Fruit fly (Drosophila melanogaster): Measurements from ENCODE around the gene Ssu72.

Ssu72 gene

DNA sequence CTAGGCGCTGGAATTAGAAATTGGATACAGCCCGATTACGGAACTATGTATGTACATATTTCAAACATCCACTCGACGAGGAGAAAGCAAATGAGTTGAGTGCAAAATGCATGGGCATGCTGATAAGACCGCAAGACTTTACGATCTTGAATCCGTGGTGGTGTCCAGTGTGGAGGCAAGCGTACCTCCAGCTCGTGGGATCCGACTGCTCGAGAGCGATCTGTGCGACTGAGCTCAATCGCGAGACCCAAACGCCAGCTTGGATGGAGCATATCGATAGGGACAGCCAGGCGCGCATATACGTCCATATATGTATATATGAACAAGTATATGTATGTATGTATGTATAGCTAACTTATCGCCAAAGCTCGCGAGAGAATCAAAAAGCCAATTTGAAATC, 11.3 kb downstream of the Ssu72 start, which contains the start of gene et:
Gene et, minus strand, starts transcription at position 230 of the 400 bp plus-strand sequence.
- TF ChIP-seq Clk (GFP tag; optimal IDR thresholded peaks at IDR 0.05) (no peak), Mnt (GFP tag; optimal IDR thresholded peaks at IDR 0.05) (no peak), pad (GFP tag; optimal IDR thresholded peaks at IDR 0.05) (no peak), cnc (optimal IDR thresholded peaks at IDR 0.05) (no peak), bab1 (GFP tag; optimal IDR thresholded peaks at IDR 0.05) (no peak), Hr96 (GFP tag; optimal IDR thresholded peaks at IDR 0.05) (no peak), CG12768 (GFP tag; optimal IDR thresholded peaks at IDR 0.05) (no peak), cic (GFP tag; optimal IDR thresholded peaks at IDR 0.05) (no peak), CG7045 (GFP tag; optimal IDR thresholded peaks at IDR 0.05) (no peak), CG5204 (GFP tag; optimal IDR thresholded peaks at IDR 0.05) (no peak), toe (GFP tag; optimal IDR thresholded peaks at IDR 0.05) (no peak), CG11617 (GFP tag; optimal IDR thresholded peaks at IDR 0.05) (no peak), ovo (GFP tag; optimal IDR thresholded peaks at IDR 0.05) (no peak), CG7101 (tag; optimal IDR thresholded peaks at IDR 0.05) (no peak), CG1620 (GFP tag; optimal IDR thresholded peaks at IDR 0.05) (no peak), CG14711 (tag; optimal IDR thresholded peaks at IDR 0.05) (no peak), kay (GFP tag; ENCODE audit: borderline replicate concordance) (no peak), tj (GFP tag; optimal IDR thresholded peaks at IDR 0.05) (no peak), Crg-1 (GFP tag; optimal IDR thresholded peaks at IDR 0.05) (no peak), CG33017 (tag; optimal IDR thresholded peaks at IDR 0.05) (no peak)

- no peak for TF ChIP-seq CG14711 (tag; optimal IDR thresholded peaks at IDR 0.05)
- no peak for TF ChIP-seq Crg-1 (GFP tag; optimal IDR thresholded peaks at IDR 0.05)
- no peak for TF ChIP-seq Hr96 (GFP tag; optimal IDR thresholded peaks at IDR 0.05)
- no peak for TF ChIP-seq Clk (GFP tag; optimal IDR thresholded peaks at IDR 0.05)
- no peak for TF ChIP-seq CG12768 (GFP tag; optimal IDR thresholded peaks at IDR 0.05)
- no peak for TF ChIP-seq ovo (GFP tag; optimal IDR thresholded peaks at IDR 0.05)
- no peak for TF ChIP-seq CG1620 (GFP tag; optimal IDR thresholded peaks at IDR 0.05)
- TF ChIP-seq bab1 (GFP tag; optimal IDR thresholded peaks at IDR 0.05): no peak
- TF ChIP-seq CG7101 (tag; optimal IDR thresholded peaks at IDR 0.05): no peak
- TF ChIP-seq CG11617 (GFP tag; optimal IDR thresholded peaks at IDR 0.05): no peak
- TF ChIP-seq tj (GFP tag; optimal IDR thresholded peaks at IDR 0.05): no peak
- no peak for TF ChIP-seq CG7045 (GFP tag; optimal IDR thresholded peaks at IDR 0.05)
- no peak for TF ChIP-seq kay (GFP tag; ENCODE audit: borderline replicate concordance)
Measured at dm6 chrX:19679207-19679606, 14.8 kb downstream of the Ssu72 start.

dm6 chrX:19683040-19683875, 18.9 kb downstream of the Ssu72 start, which contains the start of the genes dome and Ubqn:
TSS of gene dome (minus strand) at chrX:19683518.
TSS of gene Ubqn (plus strand) at chrX:19683808.
- TF ChIP-seq cic (GFP tag; optimal IDR thresholded peaks at IDR 0.05): peak; percentile 62
- TF ChIP-seq bab1 (GFP tag; optimal IDR thresholded peaks at IDR 0.05): peak; percentile 55
- no peak for TF ChIP-seq Clk (GFP tag; optimal IDR thresholded peaks at IDR 0.05)
- TF ChIP-seq Mnt (GFP tag; optimal IDR thresholded peaks at IDR 0.05): peak; percentile 63
- TF ChIP-seq pad (GFP tag; optimal IDR thresholded peaks at IDR 0.05): peak; percentile 50
- TF ChIP-seq CG1620 (GFP tag; optimal IDR thresholded peaks at IDR 0.05): no peak
- TF ChIP-seq CG12768 (GFP tag; optimal IDR thresholded peaks at IDR 0.05): peak; percentile 56
- peak; percentile 29 for TF ChIP-seq toe (GFP tag; optimal IDR thresholded peaks at IDR 0.05)
- TF ChIP-seq CG33017 (tag; optimal IDR thresholded peaks at IDR 0.05): no peak
- peak; percentile 49 for TF ChIP-seq Hr96 (GFP tag; optimal IDR thresholded peaks at IDR 0.05)
- no peak for TF ChIP-seq CG5204 (GFP tag; optimal IDR thresholded peaks at IDR 0.05)
- no peak for TF ChIP-seq kay (GFP tag; ENCODE audit: borderline replicate concordance)
- TF ChIP-seq CG11617 (GFP tag; optimal IDR thresholded peaks at IDR 0.05): peak; percentile 33
- peak; percentile 5 for TF ChIP-seq CG14711 (tag; optimal IDR thresholded peaks at IDR 0.05)
- peak; percentile 28 for TF ChIP-seq Crg-1 (GFP tag; optimal IDR thresholded peaks at IDR 0.05)
- TF ChIP-seq CG7045 (GFP tag; optimal IDR thresholded peaks at IDR 0.05): no peak
- TF ChIP-seq tj (GFP tag; optimal IDR thresholded peaks at IDR 0.05): peak; percentile 71
- no peak for TF ChIP-seq cnc (optimal IDR thresholded peaks at IDR 0.05)
- peak; percentile 31 for TF ChIP-seq ovo (GFP tag; optimal IDR thresholded peaks at IDR 0.05)
- TF ChIP-seq CG7101 (tag; optimal IDR thresholded peaks at IDR 0.05): peak; percentile 14

DNA sequence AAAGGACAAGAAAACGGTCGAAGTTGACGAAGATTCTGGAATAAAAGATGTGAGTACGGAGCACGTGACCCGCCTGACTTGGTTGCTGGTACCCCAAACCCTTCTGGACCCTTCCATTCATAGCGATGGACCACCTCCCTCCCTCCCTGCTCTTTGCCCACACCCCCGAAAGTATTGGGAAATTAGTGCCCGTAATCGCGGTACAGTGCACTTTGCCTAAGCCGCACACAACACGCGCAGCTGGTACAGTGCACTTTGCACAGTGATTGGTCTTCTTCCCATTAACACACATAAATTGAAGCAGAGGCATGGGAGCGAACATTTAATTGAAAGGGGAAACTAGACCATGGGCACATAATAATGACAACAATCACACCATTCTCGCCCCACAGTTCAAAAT, 19.7 kb downstream of the Ssu72 start:
- TF ChIP-seq Clk (GFP tag; optimal IDR thresholded peaks at IDR 0.05): no peak
- peak; percentile 19 for TF ChIP-seq CG12768 (GFP tag; optimal IDR thresholded peaks at IDR 0.05)

DNA sequence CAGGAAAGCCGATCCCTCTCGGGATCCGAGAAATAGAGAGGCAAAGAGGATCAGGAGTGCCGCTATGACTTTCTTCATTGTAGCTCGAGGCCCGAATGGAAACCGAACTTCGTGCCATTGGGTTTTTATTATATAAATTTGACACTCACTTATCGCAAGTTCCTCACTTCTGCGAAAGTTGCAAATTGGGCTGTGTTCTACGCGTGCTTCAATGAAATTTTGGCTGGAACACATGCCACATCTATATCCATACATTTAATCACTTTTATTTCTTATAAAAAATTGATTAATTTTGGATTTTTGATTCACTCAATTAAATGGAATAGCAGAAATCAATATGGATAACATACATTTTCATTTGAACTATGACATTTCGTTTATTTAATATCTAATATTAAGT, 24.5 kb downstream of the Ssu72 start, which contains the start of gene CG14227:
Gene CG14227, minus strand, starts transcription at position 101 of the 400 bp plus-strand sequence.
- TF ChIP-seq CG12768 (GFP tag; optimal IDR thresholded peaks at IDR 0.05) (no peak), CG33017 (tag; optimal IDR thresholded peaks at IDR 0.05) (no peak), Hr96 (GFP tag; optimal IDR thresholded peaks at IDR 0.05) (no peak), CG7045 (GFP tag; optimal IDR thresholded peaks at IDR 0.05) (no peak), ovo (GFP tag; optimal IDR thresholded peaks at IDR 0.05) (no peak), CG5204 (GFP tag; optimal IDR thresholded peaks at IDR 0.05) (no peak), Clk (GFP tag; optimal IDR thresholded peaks at IDR 0.05) (no peak), toe (GFP tag; optimal IDR thresholded peaks at IDR 0.05) (no peak), Mnt (GFP tag; optimal IDR thresholded peaks at IDR 0.05) (no peak), pad (GFP tag; optimal IDR thresholded peaks at IDR 0.05) (no peak), tj (GFP tag; optimal IDR thresholded peaks at IDR 0.05) (no peak), CG7101 (tag; optimal IDR thresholded peaks at IDR 0.05) (no peak), cic (GFP tag; optimal IDR thresholded peaks at IDR 0.05) (no peak), CG14711 (tag; optimal IDR thresholded peaks at IDR 0.05) (no peak), kay (GFP tag; ENCODE audit: borderline replicate concordance) (no peak), CG1620 (GFP tag; optimal IDR thresholded peaks at IDR 0.05) (no peak), CG11617 (GFP tag; optimal IDR thresholded peaks at IDR 0.05) (no peak), Crg-1 (GFP tag; optimal IDR thresholded peaks at IDR 0.05) (no peak), bab1 (GFP tag; optimal IDR thresholded peaks at IDR 0.05) (no peak)

Data from whole organism, adult.